Fruit fly (Drosophila melanogaster): ENCODE results near the gene Sema5c.

dm6 chr3L:12079319-12079933 lies 2.2 kb downstream of the Sema5c start:
- TF ChIP-seq EcR (GFP tag; optimal IDR thresholded peaks at IDR 0.05) (no peak), CG4496 (GFP tag; IDR thresholded peaks at IDR 0.05) (no peak), CG10348 (GFP tag; IDR thresholded peaks at IDR 0.05) (no peak), rn (GFP tag; IDR thresholded peaks at IDR 0.05) (no peak), Pif1A (GFP tag; optimal IDR thresholded peaks at IDR 0.05) (no peak)
